Worm (Caenorhabditis elegans): Measurements from ENCODE around the gene H06A10.1.

DNA sequence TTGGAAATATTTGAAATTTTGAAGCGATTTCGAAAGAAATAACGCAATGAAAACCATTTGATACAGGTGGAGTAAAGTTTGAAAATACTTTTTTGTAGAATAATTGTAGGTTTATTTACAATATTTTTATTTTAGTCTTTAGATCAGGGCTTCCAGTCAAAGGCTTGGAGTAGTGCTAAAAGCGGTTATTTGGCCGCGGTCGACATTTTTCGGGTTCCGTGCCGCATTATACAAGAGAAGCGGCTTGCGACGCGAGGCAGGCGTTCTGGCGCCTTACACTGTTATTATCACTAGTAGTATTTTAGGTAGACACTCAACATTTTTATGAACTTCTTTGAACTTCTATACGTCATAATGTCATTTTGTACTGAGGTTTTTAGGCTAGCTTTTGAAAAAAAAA is 840 bp upstream of the H06A10.1 start:
- TF ChIP-seq zag-1 (tag; optimal IDR thresholded peaks at IDR 0.05) (no peak), fos-1 (tag; optimal IDR thresholded peaks at IDR 0.05) (no peak), mdl-1 (tag; optimal IDR thresholded peaks at IDR 0.05) (no peak), lsy-12 (tag; optimal IDR thresholded peaks at IDR 0.05) (no peak), ceh-16 (tag; optimal IDR thresholded peaks at IDR 0.05) (no peak), pha-4 (tag; optimal IDR thresholded peaks at IDR 0.05) (no peak), egl-27 (tag; optimal IDR thresholded peaks at IDR 0.05) (no peak), nhr-12 (tag; optimal IDR thresholded peaks at IDR 0.05) (no peak), ama-1 (optimal IDR thresholded peaks at IDR 0.05) (no peak)
